Worm (Caenorhabditis elegans) whole organism, L4/young adult: ENCODE results near the gene hpl-2.

Source experiments
- W03F9.2 ChIP-seq: fragments of 150-350 bp; optimal IDR thresholded peaks from 2 replicates; lab custom pipeline; 2014; ENCODE audit warnings: missing biosample characterization, missing genetic modification characterization
- dao-5 ChIP-seq: sonication (generic microtip); optimal IDR thresholded peaks from 2 replicates; lab custom pipeline; 2016; ENCODE audit warnings: missing genotype, missing genetic modification characterization, moderate library complexity, missing compliant biosample characterization
- him-1 ChIP-seq: sonication (generic microtip); optimal IDR thresholded peaks from 2 replicates; lab custom pipeline; 2016; ENCODE audit warnings: missing genotype, missing genetic modification reagents, missing genetic modification characterization, missing compliant biosample characterization

Gene hpl-2

ce11 chrIII:10747620-10748479 lies 7.5 kb downstream of the hpl-2 start, which contains the start of the genes ran-1 and dkc-1:
Gene ran-1, minus strand, starts transcription at chrIII:10747728.
Gene dkc-1, plus strand, starts transcription at chrIII:10748429.
- TF ChIP-seq dao-5 (tag; lab: Kevin White, UChicago), result no peak
- TF ChIP-seq W03F9.2 (tag; lab: Kevin White, UChicago), result peak; percentile 87

- TF ChIP-seq dao-5 (tag; lab: Kevin White, UChicago), result peak; percentile 41
- TF ChIP-seq him-1 (tag; lab: Kevin White, UChicago), result no peak
These were observed 8.9 kb downstream of the hpl-2 start for ce11 chrIII:10746406-10746807.

- TF ChIP-seq W03F9.2 (tag; lab: Kevin White, UChicago) (peak; percentile 91), dao-5 (tag; lab: Kevin White, UChicago) (no peak), him-1 (tag; lab: Kevin White, UChicago) (no peak)
These were observed 12.9 kb downstream of the hpl-2 start, which contains the start of the genes tbb-1 and rib-2 for ce11 chrIII:10742382-10742860. Gene tbb-1, minus strand, starts transcription at chrIII:10742432. Gene rib-2, plus strand, starts transcription at chrIII:10742810.

- TF ChIP-seq W03F9.2 (tag; lab: Kevin White, UChicago) (no peak), dao-5 (tag; lab: Kevin White, UChicago) (no peak), him-1 (tag; lab: Kevin White, UChicago) (no peak)
These were observed 14.8 kb downstream of the hpl-2 start, which contains the start of gene K01G5.8 for ce11 chrIII:10740518-10740917. Gene K01G5.8, minus strand, starts transcription at chrIII:10740772.

- TF ChIP-seq him-1 (tag; lab: Kevin White, UChicago) (no peak), dao-5 (tag; lab: Kevin White, UChicago) (no peak), W03F9.2 (tag; lab: Kevin White, UChicago) (peak; percentile 19)
These were observed 15.4 kb downstream of the hpl-2 start for ce11 chrIII:10739902-10740301.

- TF ChIP-seq him-1 (tag; lab: Kevin White, UChicago), result no peak
- no peak for TF ChIP-seq W03F9.2 (tag; lab: Kevin White, UChicago)
- no peak for TF ChIP-seq dao-5 (tag; lab: Kevin White, UChicago)
These were observed 15.9 kb downstream of the hpl-2 start, which contains the start of gene smap-1 for ce11 chrIII:10739455-10739854. Gene smap-1, minus strand, starts transcription at chrIII:10739792.

- TF ChIP-seq W03F9.2 (tag; lab: Kevin White, UChicago), result no peak
- TF ChIP-seq him-1 (tag; lab: Kevin White, UChicago), result no peak
- TF ChIP-seq dao-5 (tag; lab: Kevin White, UChicago), result no peak
These were observed 17.2 kb downstream of the hpl-2 start for ce11 chrIII:10738081-10738480.

- no peak for TF ChIP-seq him-1 (tag; lab: Kevin White, UChicago)
These were observed 18.9 kb downstream of the hpl-2 start for ce11 chrIII:10736322-10736985.

ce11 chrIII:10734511-10735233 lies 20.7 kb downstream of the hpl-2 start:
- no peak for TF ChIP-seq dao-5 (tag; lab: Kevin White, UChicago)
- TF ChIP-seq W03F9.2 (tag; lab: Kevin White, UChicago), result no peak
- no peak for TF ChIP-seq him-1 (tag; lab: Kevin White, UChicago)

- TF ChIP-seq him-1 (tag; lab: Kevin White, UChicago), result no peak
- TF ChIP-seq dao-5 (tag; lab: Kevin White, UChicago), result no peak
- TF ChIP-seq W03F9.2 (tag; lab: Kevin White, UChicago), result no peak
These were observed 22.0 kb downstream of the hpl-2 start for ce11 chrIII:10733300-10733699.

- TF ChIP-seq W03F9.2 (tag; lab: Kevin White, UChicago) (no peak), him-1 (tag; lab: Kevin White, UChicago) (no peak), dao-5 (tag; lab: Kevin White, UChicago) (no peak)
These were observed 24.8 kb downstream of the hpl-2 start, which contains the start of gene tat-3 for ce11 chrIII:10730510-10730909. Gene tat-3, minus strand, starts transcription at chrIII:10730705.

- TF ChIP-seq him-1 (tag; lab: Kevin White, UChicago), result no peak
- no peak for TF ChIP-seq W03F9.2 (tag; lab: Kevin White, UChicago)
- TF ChIP-seq dao-5 (tag; lab: Kevin White, UChicago), result no peak
These were observed 34.3 kb downstream of the hpl-2 start for ce11 chrIII:10721056-10721455.
